Worm (Caenorhabditis elegans) whole organism, L1 larva: ENCODE data around the gene dct-17.

Experiments
- C34B4.2 ChIP-seq: sonication (generic microtip); optimal IDR thresholded peaks from 2 replicates; lab custom pipeline; 2017; ENCODE audit warnings: mild to moderate bottlenecking, missing genetic modification characterization, missing compliant biosample characterization
- F16B12.6 ChIP-seq: fragments of 150-350 bp; optimal IDR thresholded peaks from 2 replicates; lab custom pipeline; 2014; ENCODE audit warnings: missing biosample characterization, missing genetic modification characterization
- Y116A8C.19 ChIP-seq: sonication (generic microtip); optimal IDR thresholded peaks from 2 replicates; lab custom pipeline; 2016; ENCODE audit warnings: missing compliant biosample characterization, missing genetic modification characterization, borderline replicate concordance
- blmp-1 ChIP-seq: fragments of 150-350 bp; optimal IDR thresholded peaks from 2 replicates; lab custom pipeline; 2014; ENCODE audit warnings: missing biosample characterization, missing genetic modification characterization
- ceh-90 ChIP-seq: sonication (generic microtip); optimal IDR thresholded peaks from 2 replicates; lab custom pipeline; 2016; ENCODE audit warnings: missing genetic modification characterization, missing compliant biosample characterization
- dpl-1 ChIP-seq, 3 experiments: fragments of 150-350 bp in 2 of 3; sonication (generic microtip) in 1 of 3; optimal IDR thresholded peaks; 2 replicates each; lab custom pipeline; 2014 to 2017; ENCODE audit warnings: missing biosample characterization in 3 of 3, missing genetic modification characterization in 3 of 3, missing genetic modification reagents in 3 of 3
- elt-2 ChIP-seq: sonication (generic microtip); optimal IDR thresholded peaks from 2 replicates; lab custom pipeline; 2016; ENCODE audit warnings: missing genetic modification characterization, mild to moderate bottlenecking, inconsistent platforms, missing compliant biosample characterization, missing genetic modification reagents
- fkh-10 ChIP-seq: sonication (generic microtip); optimal IDR thresholded peaks from 2 replicates; lab custom pipeline; 2017; ENCODE audit warnings: missing biosample characterization, missing genetic modification reagents, missing genetic modification characterization
- fkh-8 ChIP-seq: sonication (generic microtip); optimal IDR thresholded peaks from 2 replicates; lab custom pipeline; 2016; ENCODE audit warnings: mild to moderate bottlenecking, missing genetic modification characterization, missing compliant biosample characterization
- hlh-17 ChIP-seq: fragments of 200-800 bp; sonication (Bioruptor generic); optimal IDR thresholded peaks from 2 replicates; lab custom pipeline; 2018; ENCODE audit warnings: missing genetic modification characterization, mild to moderate bottlenecking, missing compliant biosample characterization, moderate library complexity, borderline replicate concordance
- hlh-4 ChIP-seq: sonication (generic microtip); optimal IDR thresholded peaks from 2 replicates; lab custom pipeline; 2016; ENCODE audit warnings: mild to moderate bottlenecking, missing genetic modification characterization, missing compliant biosample characterization
- irx-1 ChIP-seq: sonication (generic microtip); optimal IDR thresholded peaks from 2 replicates; lab custom pipeline; 2016; ENCODE audit warnings: missing genetic modification characterization, missing compliant biosample characterization
- isw-1 ChIP-seq: fragments of 200-800 bp; sonication (Bioruptor generic); IDR thresholded peaks from 2 replicates; pipeline ENCODE4 v1.3.6; 2022; ENCODE audit warnings: missing genetic modification characterization, missing compliant biosample characterization
- lin-13 ChIP-seq: fragments of 150-350 bp; optimal IDR thresholded peaks from 2 replicates; lab custom pipeline; 2014; ENCODE audit warnings: missing biosample characterization, missing genetic modification reagents, missing genetic modification characterization
- lin-14 ChIP-seq: fragments of 200-800 bp; sonication (Bioruptor generic); optimal IDR thresholded peaks from 2 replicates; lab custom pipeline; 2018; ENCODE audit warnings: mild to moderate bottlenecking, missing genetic modification characterization, moderate library complexity, missing compliant biosample characterization
- lsy-2 ChIP-seq, 2 experiments: fragments of 150-350 bp; optimal IDR thresholded peaks; 2 replicates each; lab custom pipeline; 2014; ENCODE audit warnings: missing biosample characterization in 2 of 2, missing genetic modification characterization in 2 of 2
- nhr-12 ChIP-seq: sonication (generic microtip); optimal IDR thresholded peaks from 2 replicates; lab custom pipeline; 2017; ENCODE audit warnings: missing biosample characterization, missing genetic modification characterization
- nhr-20 ChIP-seq: sonication (generic microtip); optimal IDR thresholded peaks from 2 replicates; lab custom pipeline; 2016; ENCODE audit warnings: mild to moderate bottlenecking, missing genetic modification characterization, missing compliant biosample characterization
- nhr-47 ChIP-seq: sonication (generic microtip); optimal IDR thresholded peaks from 2 replicates; lab custom pipeline; 2016; ENCODE audit warnings: mild to moderate bottlenecking, missing genetic modification characterization, moderate library complexity, missing compliant biosample characterization
- nhr-71 ChIP-seq: sonication (generic microtip); optimal IDR thresholded peaks from 2 replicates; lab custom pipeline; 2016; ENCODE audit warnings: mild to moderate bottlenecking, missing genetic modification characterization, moderate library complexity, missing compliant biosample characterization
- pag-3 ChIP-seq: sonication (generic microtip); optimal IDR thresholded peaks from 2 replicates; lab custom pipeline; 2017; ENCODE audit warnings: missing genetic modification characterization, mild to moderate bottlenecking, missing compliant biosample characterization, antibody characterized with exemption, borderline replicate concordance; ENCODE audit not compliant: insufficient read depth
- pax-3 ChIP-seq: fragments of 200-800 bp; sonication (Bioruptor generic); optimal IDR thresholded peaks from 2 replicates; lab custom pipeline; 2018; ENCODE audit warnings: mild to moderate bottlenecking, missing genetic modification characterization, moderate library complexity, missing compliant biosample characterization
- pqm-1 ChIP-seq: sonication (generic microtip); optimal IDR thresholded peaks from 3 replicates; lab custom pipeline; 2017; ENCODE audit warnings: missing biosample characterization, missing genetic modification characterization
- rnt-1 ChIP-seq: sonication (generic microtip); optimal IDR thresholded peaks from 2 replicates; lab custom pipeline; 2016; ENCODE audit warnings: mild to moderate bottlenecking, missing genetic modification characterization, moderate library complexity, missing compliant biosample characterization
- sup-37 ChIP-seq: fragments of 200-800 bp; sonication (Bioruptor generic); optimal IDR thresholded peaks from 2 replicates; lab custom pipeline; 2018; ENCODE audit warnings: mild to moderate bottlenecking, missing genetic modification characterization, missing compliant biosample characterization
- swsn-7 ChIP-seq: sonication (generic microtip); optimal IDR thresholded peaks from 2 replicates; lab custom pipeline; 2016; ENCODE audit warnings: missing genetic modification characterization, missing compliant biosample characterization
- tbx-2 ChIP-seq: sonication (generic microtip); optimal IDR thresholded peaks from 2 replicates; lab custom pipeline; 2016; ENCODE audit warnings: missing genetic modification characterization, missing compliant biosample characterization
- unc-62 ChIP-seq: fragments of 150-350 bp; optimal IDR thresholded peaks from 2 replicates; lab custom pipeline; 2014; ENCODE audit warnings: missing biosample characterization, missing genetic modification reagents, missing genetic modification characterization
- unc-86 ChIP-seq: sonication (generic microtip); optimal IDR thresholded peaks from 2 replicates; lab custom pipeline; 2016; ENCODE audit warnings: missing genetic modification characterization, missing compliant biosample characterization

The dct-17 gene

DNA sequence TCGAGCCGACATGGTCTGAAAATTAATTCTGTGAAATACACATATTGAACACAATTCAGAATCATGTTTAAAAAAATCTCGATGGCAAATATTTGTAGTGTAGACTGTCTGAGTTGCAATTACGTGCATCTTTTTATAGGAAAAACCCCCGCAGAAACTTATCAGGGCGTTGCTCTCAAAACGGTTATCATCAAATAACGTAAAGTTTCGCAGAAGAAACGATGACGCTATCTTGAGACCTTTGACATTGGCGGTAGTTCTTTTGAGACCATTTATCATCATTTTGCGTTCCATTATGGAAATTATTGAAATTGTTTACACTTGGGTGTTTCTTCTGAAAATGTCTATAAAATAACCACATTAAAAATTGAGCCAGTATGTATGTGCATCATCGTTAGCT, at the start of gene dct-17:
Gene dct-17, minus strand, starts transcription at position 23 of the 400 bp plus-strand sequence.
- TF ChIP-seq hlh-4 (tag; lab: Kevin White, UChicago) (no peak), elt-2 (tag; lab: Kevin White, UChicago) (peak; percentile 24), unc-86 (tag; lab: Kevin White, UChicago) (no peak), pax-3 (peak; percentile 12), pqm-1 (peak; percentile 3)

DNA sequence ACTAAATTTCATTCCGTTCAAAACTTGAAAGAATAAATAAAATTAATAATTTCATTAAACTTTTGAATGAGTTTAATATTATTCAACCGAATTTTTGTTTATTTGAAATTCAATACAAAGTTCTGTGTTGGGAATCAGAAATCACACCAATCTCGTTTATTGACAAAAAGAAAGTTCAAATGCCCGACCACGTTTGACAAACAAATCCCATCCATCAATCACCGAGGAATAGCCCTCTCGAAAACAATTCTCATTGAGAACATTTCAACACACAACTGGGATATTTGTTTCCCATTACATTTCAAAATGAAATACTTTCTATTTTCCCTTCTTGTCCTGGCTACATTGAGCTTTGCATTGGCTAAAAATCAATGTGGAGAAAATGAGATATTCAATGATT, 47.3 kb upstream of the dct-17 start, which contains the start of gene F53C11.9:
Gene F53C11.9, plus strand, starts transcription at position 159 of the 400 bp plus-strand sequence.
- TF ChIP-seq C34B4.2 (no peak), blmp-1 (tag; lab: Kevin White, UChicago) (peak; percentile 32), rnt-1 (tag; lab: Kevin White, UChicago) (peak; percentile 25)

DNA sequence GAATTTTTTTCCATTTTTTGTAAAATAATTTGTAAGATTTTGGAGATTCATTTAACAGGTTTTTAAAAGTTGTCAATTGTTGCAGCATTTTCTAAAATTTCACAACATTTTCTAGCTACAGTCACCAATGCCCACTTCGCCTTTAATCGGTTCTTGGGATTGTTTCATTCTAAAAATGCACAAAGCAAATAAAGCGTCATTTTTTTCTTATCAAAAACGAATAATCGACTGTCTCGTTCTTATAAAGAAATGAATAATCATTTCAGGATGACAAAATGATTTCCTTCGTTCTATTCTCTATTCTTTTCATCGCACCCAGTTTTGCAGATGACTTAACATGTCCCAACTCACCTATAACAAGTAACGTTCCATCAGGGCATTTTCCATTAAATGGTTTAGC, 44.9 kb upstream of the dct-17 start, which contains the start of gene F53C11.1:
Gene F53C11.1, plus strand, starts transcription at position 268 of the 400 bp plus-strand sequence.
- TF ChIP-seq F16B12.6 (tag; lab: Kevin White, UChicago): no peak
- TF ChIP-seq elt-2 (tag; lab: Kevin White, UChicago): peak; percentile 18
- TF ChIP-seq, all 84 proteins: peak for 1

DNA sequence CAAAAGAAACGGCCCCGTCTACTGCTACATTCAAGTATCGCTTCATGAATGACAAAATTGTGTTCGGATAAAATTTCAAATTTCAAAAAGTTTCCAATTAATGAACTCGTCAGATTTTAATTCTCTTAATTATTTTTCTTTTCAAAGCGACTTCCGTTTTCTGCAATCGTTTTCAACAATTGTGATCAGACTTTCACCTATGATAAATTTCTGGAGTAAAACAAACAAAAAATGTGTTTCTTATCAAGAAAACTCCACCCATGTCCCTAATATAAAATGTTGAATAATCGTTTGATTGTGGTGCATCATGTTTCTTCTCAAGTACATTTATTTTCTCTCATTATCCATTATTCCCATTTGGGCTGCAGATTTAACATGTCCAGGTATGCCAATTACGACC, 40.6 kb upstream of the dct-17 start, which contains the start of gene F20G2.5:
Gene F20G2.5, plus strand, starts transcription at position 301 of the 400 bp plus-strand sequence.
- TF ChIP-seq elt-2 (tag; lab: Kevin White, UChicago): peak; percentile 22
- no peak for TF ChIP-seq blmp-1 (tag; lab: Kevin White, UChicago)

DNA sequence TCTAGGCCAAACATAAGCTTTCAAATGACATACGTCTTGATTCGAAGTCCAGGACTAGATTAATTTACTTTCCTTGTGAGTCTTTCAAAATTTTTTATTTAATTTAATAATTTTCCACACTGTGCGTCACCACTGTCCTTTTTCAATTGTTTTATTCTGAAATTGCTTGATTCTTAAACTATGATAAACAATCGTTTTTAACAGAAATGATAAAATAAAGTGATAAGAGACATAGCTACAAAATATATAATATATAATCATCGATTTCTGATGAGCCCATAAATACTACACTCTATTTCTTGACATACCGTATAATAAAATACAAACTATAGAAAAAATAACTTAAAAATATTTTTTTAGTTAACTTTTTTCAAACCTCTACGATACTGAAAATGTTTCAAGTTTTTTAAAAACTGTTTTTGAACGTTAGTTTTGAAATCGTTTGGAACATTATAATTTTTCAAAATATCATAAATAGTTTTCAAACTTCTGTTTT, 38.4 kb upstream of the dct-17 start, which contains the start of gene nas-24:
Gene nas-24, plus strand, starts transcription at position 446 of the 496 bp plus-strand sequence.
- TF ChIP-seq pag-3 (tag; lab: Kevin White, UChicago) (no peak), dpl-1 (GFP tag; optimal IDR thresholded peaks at IDR 0.05; lab: Kevin White, UChicago) (no peak), elt-2 (tag; lab: Kevin White, UChicago) (peak; percentile 23)

DNA sequence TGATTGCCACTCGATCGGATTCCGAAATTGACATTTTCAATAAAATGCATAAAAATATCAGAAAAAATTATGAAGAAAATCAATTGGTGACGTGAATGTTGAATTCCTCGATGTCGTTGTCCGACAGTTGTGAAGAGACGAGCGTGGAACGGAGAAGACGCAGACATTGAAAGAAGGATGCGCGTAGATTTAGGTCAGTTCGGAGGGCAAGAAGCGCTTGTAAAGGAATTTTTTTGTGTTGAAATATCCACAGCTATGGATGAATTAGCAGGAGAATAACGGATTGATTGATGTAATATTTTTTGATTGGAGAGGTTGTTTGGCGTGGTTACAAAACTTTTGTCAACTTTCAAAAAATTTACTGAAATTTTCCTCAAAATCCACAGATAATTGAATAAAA, 37.8 kb upstream of the dct-17 start, which contains the start of gene F20G2.3:
Gene F20G2.3, minus strand, starts transcription at position 101 of the 400 bp plus-strand sequence.
- TF ChIP-seq Y116A8C.19 (tag; lab: Kevin White, UChicago): no peak
- peak; percentile 25 for TF ChIP-seq blmp-1 (tag; lab: Kevin White, UChicago)
- TF ChIP-seq pag-3 (tag; lab: Kevin White, UChicago): no peak
- TF ChIP-seq nhr-20: no peak
- TF ChIP-seq nhr-12 (tag; lab: Kevin White, UChicago): no peak
- TF ChIP-seq ceh-90 (tag; lab: Kevin White, UChicago): no peak
- TF ChIP-seq tbx-2 (tag; lab: Kevin White, UChicago): no peak
- no peak for TF ChIP-seq unc-62 (GFP tag; lab: Kevin White, UChicago)

DNA sequence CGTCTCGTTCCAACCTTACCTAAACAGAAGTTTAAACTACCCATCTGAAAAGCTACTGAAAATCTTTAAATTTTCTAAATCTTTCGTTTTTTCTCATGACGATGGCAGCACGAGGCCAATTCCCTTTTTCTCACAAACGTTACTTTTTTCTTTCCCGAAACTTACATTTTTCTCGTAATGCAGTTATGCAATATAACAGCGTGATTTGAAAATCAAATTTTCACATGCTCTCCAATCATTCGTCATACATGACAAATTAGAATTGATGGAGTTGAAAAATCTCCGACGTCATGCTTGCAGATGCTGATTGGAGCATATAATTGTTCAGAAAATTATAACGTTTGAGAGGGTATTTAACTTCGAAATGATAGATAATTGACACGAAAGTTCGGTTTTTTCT, 33.1 kb upstream of the dct-17 start:
- peak; percentile 11 for TF ChIP-seq swsn-7
- no peak for TF ChIP-seq irx-1
- peak; percentile 91 for TF ChIP-seq fkh-8
- TF ChIP-seq sup-37 (GFP tag; lab: Kevin White, UChicago): no peak
- peak; percentile 56 for TF ChIP-seq pax-3
- TF ChIP-seq nhr-47: peak; percentile 56
- no peak for TF ChIP-seq isw-1 (GFP tag; lab: Robert Waterston, UW)
- no peak for TF ChIP-seq lin-13
- peak; percentile 70 for TF ChIP-seq nhr-71 (tag; lab: Kevin White, UChicago)
- TF ChIP-seq fkh-10: peak; percentile 0
- peak; percentile 42 for TF ChIP-seq lin-14 (GFP tag; lab: Kevin White, UChicago)
- no peak for TF ChIP-seq ceh-90 (tag; lab: Kevin White, UChicago)
- peak in 1 of 2 experiments; percentile 5 for TF ChIP-seq lsy-2 (tag; optimal IDR thresholded peaks at IDR 0.05; lab: Kevin White, UChicago)
- no peak for TF ChIP-seq F16B12.6 (tag; lab: Kevin White, UChicago)
- no peak for TF ChIP-seq hlh-17 (GFP tag; lab: Kevin White, UChicago)
